Fruit fly (Drosophila melanogaster) whole organism, embryonic: Measurements from ENCODE around the gene Neto.
A peak's percentile ranks its signal among the peaks of the same experiment; 100 is the strongest.

Experiments
- CG12769 ChIP-seq: fragments of 200-800 bp; sonication (Bioruptor generic); optimal IDR thresholded peaks from 2 replicates; lab custom pipeline; 2019; ENCODE audit warnings: missing biosample characterization, mild to moderate bottlenecking, missing genetic modification characterization, moderate library complexity
- aop ChIP-seq: fragments of 200-800 bp; sonication (Bioruptor generic); IDR thresholded peaks from 2 replicates; pipeline ENCODE4 v1.3.6; 2022; ENCODE audit warnings: missing biosample characterization, missing genetic modification characterization
- phol ChIP-seq: fragments of 200-800 bp; sonication (Bioruptor generic); optimal IDR thresholded peaks from 3 replicates; lab custom pipeline; 2018; ENCODE audit warnings: missing biosample characterization, mild to moderate bottlenecking, missing genetic modification characterization, moderate library complexity
- sob ChIP-seq: fragments of 200-800 bp; sonication (Bioruptor generic); IDR thresholded peaks from 2 replicates; pipeline ENCODE4 v1.3.6; 2022; ENCODE audit warnings: missing biosample characterization, missing genetic modification characterization

DNA sequence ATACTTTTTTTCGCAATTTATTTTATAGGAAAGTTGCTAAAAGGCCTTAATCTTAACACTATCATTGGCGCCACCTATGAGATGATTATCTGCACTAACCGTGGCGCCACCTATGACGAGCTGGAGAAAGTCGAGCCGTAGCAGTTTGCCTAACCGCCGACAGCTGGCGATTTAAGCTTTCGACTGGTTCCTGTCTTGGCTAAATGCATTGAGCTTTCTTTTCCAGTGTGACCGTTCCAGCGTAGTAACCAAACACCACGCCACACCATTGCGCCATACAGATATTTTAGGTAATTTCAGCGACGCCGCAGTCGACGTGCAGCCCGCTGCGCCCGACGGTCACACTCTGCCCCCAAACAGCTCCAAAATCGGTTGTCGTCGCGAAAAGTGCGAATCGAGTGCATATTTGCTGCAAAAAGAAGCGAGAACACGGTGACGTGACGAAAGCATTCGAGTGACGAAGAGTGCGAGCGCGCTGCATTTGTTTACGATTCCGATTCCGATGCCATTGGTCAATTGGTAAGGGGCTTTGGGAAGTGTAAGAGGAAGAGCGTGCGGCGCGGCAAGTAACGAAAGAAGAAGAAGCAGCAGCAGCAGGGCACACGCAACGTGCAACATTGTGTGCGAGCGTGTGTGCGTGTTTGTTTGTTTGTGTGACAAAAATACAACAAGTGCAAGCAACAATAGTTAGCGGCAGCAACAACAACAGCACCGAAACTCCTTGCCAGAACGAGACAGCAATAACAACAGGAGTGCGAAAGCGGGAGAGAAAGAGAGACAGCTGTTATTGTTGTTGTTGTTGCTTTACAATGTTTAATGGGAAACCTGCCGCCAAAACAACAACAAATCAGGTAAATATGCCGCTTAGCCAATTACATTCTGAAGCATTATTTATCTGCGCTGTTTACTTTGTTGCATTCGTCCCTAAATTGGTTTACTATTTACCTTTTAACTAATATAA, 118.1 kb downstream of the Neto start, which contains the start of the genes CG46311 and Tpst:
- TF ChIP-seq aop (GFP tag; lab: Robert Waterston, UW) (peak; percentile 48; the same call in 1 of the 2 replicates), sob (GFP tag; lab: Robert Waterston, UW) (peak; percentile 58; the same call in 1 of the 2 replicates), CG12769 (tag; lab: Kevin White, UChicago) (peak; percentile 55), phol (tag; lab: Kevin White, UChicago) (peak; percentile 37)
